Fruit fly (Drosophila melanogaster) whole organism, embryonic: ENCODE measurements around the gene Z600.

ENCODE experiments used
- Bdp1 ChIP-seq: fragments of 200-800 bp; sonication (Bioruptor generic); optimal IDR thresholded peaks from 3 replicates; lab custom pipeline; 2016; ENCODE audit warnings: missing biosample characterization, missing genetic modification characterization
- CG10431 ChIP-seq: fragments of 200-800 bp; sonication (Bioruptor generic); optimal IDR thresholded peaks from 3 replicates; lab custom pipeline; 2018; ENCODE audit warnings: missing biosample characterization, mild to moderate bottlenecking, missing genetic modification characterization
- CG1233 ChIP-seq: fragments of 200-800 bp; sonication (Bioruptor generic); optimal IDR thresholded peaks from 4 replicates; lab custom pipeline; 2018; ENCODE audit warnings: missing biosample characterization, mild to moderate bottlenecking, missing genetic modification characterization
- CG12659 ChIP-seq: fragments of 200-800 bp; sonication (Bioruptor generic); optimal IDR thresholded peaks from 3 replicates; lab custom pipeline; 2017; ENCODE audit warnings: mild to moderate bottlenecking, missing biosample characterization, missing genetic modification reagents, missing genetic modification characterization
- CG13287 ChIP-seq: fragments of 200-800 bp; sonication (Bioruptor generic); IDR thresholded peaks from 2 replicates; pipeline ENCODE4 v1.3.6; 2022; ENCODE audit warnings: missing biosample characterization, missing genetic modification characterization; ENCODE audit not compliant: partially characterized antibody
- CG13296 ChIP-seq: fragments of 200-800 bp; sonication (Bioruptor generic); optimal IDR thresholded peaks from 3 replicates; lab custom pipeline; 2018; ENCODE audit warnings: missing biosample characterization, mild to moderate bottlenecking, missing genetic modification characterization
- CG14014 ChIP-seq: fragments of 200-800 bp; sonication (Bioruptor generic); IDR thresholded peaks from 2 replicates; pipeline ENCODE4 v1.3.6; 2022; ENCODE audit warnings: missing biosample characterization, missing genetic modification characterization
- CG14710 ChIP-seq: fragments of 200-800 bp; sonication (Bioruptor generic); optimal IDR thresholded peaks from 3 replicates; lab custom pipeline; 2019; ENCODE audit warnings: missing biosample characterization, mild to moderate bottlenecking, missing genetic modification characterization, moderate library complexity
- CG17385 ChIP-seq: fragments of 200-800 bp; sonication (Bioruptor generic); optimal IDR thresholded peaks from 3 replicates; lab custom pipeline; 2018; ENCODE audit warnings: missing biosample characterization, mild to moderate bottlenecking, missing genetic modification characterization
- CG17829 ChIP-seq: fragments of 200-800 bp; optimal IDR thresholded peaks from 2 replicates; lab custom pipeline; 2019; ENCODE audit warnings: missing biosample characterization, mild to moderate bottlenecking, missing genetic modification characterization, moderate library complexity
- CG17912 ChIP-seq: fragments of 200-800 bp; sonication (Bioruptor generic); optimal IDR thresholded peaks from 2 replicates; lab custom pipeline; 2018; ENCODE audit warnings: missing biosample characterization, mild to moderate bottlenecking, missing genetic modification characterization
- CG2875 ChIP-seq: fragments of 200-800 bp; sonication (Bioruptor generic); optimal IDR thresholded peaks from 2 replicates; lab custom pipeline; 2017; ENCODE audit warnings: missing biosample characterization, mild to moderate bottlenecking, missing genetic modification characterization, missing genetic modification reagents
- CG2889 ChIP-seq: fragments of 200-800 bp; sonication (Bioruptor generic); IDR thresholded peaks from 3 replicates; pipeline ENCODE4 v1.3.6; 2022; ENCODE audit warnings: missing biosample characterization, missing genetic modification characterization
- CG32772 ChIP-seq: fragments of 200-800 bp; sonication (Bioruptor generic); IDR thresholded peaks from 2 replicates; pipeline ENCODE4 v1.3.6; 2022; ENCODE audit warnings: missing biosample characterization, missing genetic modification characterization
- CG6854 ChIP-seq: fragments of 200-800 bp; sonication (Bioruptor generic); optimal IDR thresholded peaks from 3 replicates; lab custom pipeline; 2017; ENCODE audit warnings: missing biosample characterization, mild to moderate bottlenecking, missing genetic modification characterization
- CG9609 ChIP-seq: fragments of 200-800 bp; sonication (Bioruptor generic); optimal IDR thresholded peaks from 3 replicates; lab custom pipeline; 2016; ENCODE audit warnings: missing biosample characterization, missing genetic modification characterization
- CG9797 ChIP-seq: fragments of 200-800 bp; sonication (Bioruptor generic); optimal IDR thresholded peaks from 3 replicates; lab custom pipeline; 2018; ENCODE audit warnings: missing biosample characterization, mild to moderate bottlenecking, missing genetic modification characterization
- Dad ChIP-seq: fragments of 200-800 bp; sonication (Bioruptor generic); optimal IDR thresholded peaks from 3 replicates; lab custom pipeline; 2016; ENCODE audit warnings: missing biosample characterization, missing genetic modification characterization
- E2f2 ChIP-seq: fragments of 200-800 bp; sonication (Bioruptor generic); IDR thresholded peaks from 2 replicates; pipeline ENCODE4 v1.3.6; 2022; ENCODE audit warnings: missing biosample characterization, missing genetic modification characterization
- Elba2 ChIP-seq: fragments of 200-800 bp; sonication (Bioruptor generic); optimal IDR thresholded peaks from 3 replicates; lab custom pipeline; 2016; ENCODE audit warnings: missing biosample characterization, missing genetic modification characterization
- H15 ChIP-seq: fragments of 200-800 bp; sonication (Bioruptor generic); IDR thresholded peaks from 3 replicates; pipeline ENCODE4 v1.3.6; 2022; ENCODE audit warnings: missing biosample characterization, missing genetic modification characterization
- Lim3 ChIP-seq: fragments of 200-800 bp; sonication (Bioruptor generic); IDR thresholded peaks from 2 replicates; pipeline ENCODE4 v1.3.6; 2022; ENCODE audit warnings: missing biosample characterization, missing genetic modification characterization
- MBD-R2 ChIP-seq: fragments of 200-800 bp; sonication (Bioruptor generic); IDR thresholded peaks from 2 replicates; pipeline ENCODE4 v1.3.6; 2022; ENCODE audit warnings: missing biosample characterization, missing genetic modification characterization
- Mad ChIP-seq: fragments of 200-800 bp; sonication (Bioruptor generic); optimal IDR thresholded peaks from 2 replicates; lab custom pipeline; 2016; ENCODE audit warnings: missing biosample characterization, missing genetic modification characterization
- Med ChIP-seq: fragments of 200-800 bp; sonication (Bioruptor generic); peaks from one replicate; lab custom pipeline; 2016; ENCODE audit warnings: missing biosample characterization, missing genetic modification characterization, mild to moderate bottlenecking, inconsistent platforms, moderate library complexity
- Myb ChIP-seq: fragments of 200-800 bp; sonication (Bioruptor generic); optimal IDR thresholded peaks from 2 replicates; lab custom pipeline; 2016; ENCODE audit warnings: missing biosample characterization, missing genetic modification characterization
- NC2β ChIP-seq: fragments of 200-800 bp; sonication (Bioruptor generic); optimal IDR thresholded peaks from 2 replicates; lab custom pipeline; 2016; ENCODE audit warnings: missing biosample characterization, missing genetic modification characterization
- Oli ChIP-seq: fragments of 200-800 bp; sonication (Bioruptor generic); optimal IDR thresholded peaks from 2 replicates; lab custom pipeline; 2018; ENCODE audit warnings: missing biosample characterization, mild to moderate bottlenecking, missing genetic modification characterization, moderate library complexity
- PHDP ChIP-seq: fragments of 200-800 bp; sonication (Bioruptor generic); optimal IDR thresholded peaks from 3 replicates; lab custom pipeline; 2018; ENCODE audit warnings: missing biosample characterization, mild to moderate bottlenecking, missing genetic modification characterization, moderate library complexity
- Ravus ChIP-seq: fragments of 200-800 bp; sonication (Bioruptor generic); IDR thresholded peaks from 2 replicates; pipeline ENCODE4 v1.3.6; 2022; ENCODE audit warnings: missing biosample characterization, missing genetic modification characterization
- Scr ChIP-seq: fragments of 200-800 bp; sonication (Bioruptor generic); IDR thresholded peaks from 2 replicates; pipeline ENCODE4 v1.3.6; 2022; ENCODE audit warnings: missing biosample characterization, missing genetic modification characterization; ENCODE audit not compliant: partially characterized antibody
- Tbp ChIP-seq: fragments of >200 bp; optimal IDR thresholded peaks from 2 replicates; lab custom pipeline; 2018; ENCODE audit warnings: missing biosample characterization, missing genetic modification characterization
- aop ChIP-seq: fragments of 200-800 bp; sonication (Bioruptor generic); IDR thresholded peaks from 2 replicates; pipeline ENCODE4 v1.3.6; 2022; ENCODE audit warnings: missing biosample characterization, missing genetic modification characterization
- corto ChIP-seq: fragments of 200-800 bp; sonication (Bioruptor generic); optimal IDR thresholded peaks from 2 replicates; lab custom pipeline; 2016; ENCODE audit warnings: missing biosample characterization, mild to moderate bottlenecking, missing genetic modification characterization, moderate library complexity
- dimm ChIP-seq: fragments of 200-800 bp; sonication (Bioruptor generic); IDR thresholded peaks from 2 replicates; pipeline ENCODE4 v1.3.6; 2022; ENCODE audit warnings: missing biosample characterization, missing genetic modification characterization
- exex ChIP-seq: fragments of 200-800 bp; sonication (Bioruptor generic); optimal IDR thresholded peaks from 4 replicates; lab custom pipeline; 2018; ENCODE audit warnings: missing biosample characterization, mild to moderate bottlenecking, missing genetic modification characterization, moderate library complexity
- fu2 ChIP-seq: fragments of 200-800 bp; sonication (Bioruptor generic); optimal IDR thresholded peaks from 2 replicates; lab custom pipeline; 2016; ENCODE audit warnings: missing biosample characterization, missing genetic modification characterization
- gce ChIP-seq: fragments of 200-800 bp; sonication (Bioruptor generic); IDR thresholded peaks from 3 replicates; pipeline ENCODE4 v1.3.6; 2022; ENCODE audit warnings: missing biosample characterization, missing genetic modification characterization
- gro ChIP-seq: fragments of 200-800 bp; sonication (Bioruptor generic); optimal IDR thresholded peaks from 2 replicates; lab custom pipeline; 2016; ENCODE audit warnings: missing biosample characterization, missing genetic modification characterization
- hbn ChIP-seq: fragments of 200-800 bp; sonication (Bioruptor generic); IDR thresholded peaks from 2 replicates; pipeline ENCODE4 v1.3.6; 2022; ENCODE audit warnings: missing biosample characterization, missing genetic modification characterization; ENCODE audit not compliant: partially characterized antibody
- insv ChIP-seq, 2 experiments: fragments of 200-800 bp; sonication (Bioruptor generic); optimal IDR thresholded peaks; 3 replicates each; lab custom pipeline; 2016 to 2018; ENCODE audit warnings: missing biosample characterization in 2 of 2, missing genetic modification characterization in 2 of 2
- klu ChIP-seq: fragments of 200-800 bp; sonication (Bioruptor generic); IDR thresholded peaks from 2 replicates; pipeline ENCODE4 v1.3.6; 2022; ENCODE audit warnings: missing biosample characterization, missing genetic modification characterization
- knrl ChIP-seq: fragments of 200-800 bp; sonication (Bioruptor generic); IDR thresholded peaks from 3 replicates; pipeline ENCODE4 v1.3.6; 2022; ENCODE audit warnings: missing biosample characterization, missing genetic modification characterization; ENCODE audit not compliant: partially characterized antibody
- mirr ChIP-seq: fragments of 200-800 bp; sonication (Bioruptor generic); optimal IDR thresholded peaks from 3 replicates; lab custom pipeline; 2018; ENCODE audit warnings: missing biosample characterization, mild to moderate bottlenecking, missing genetic modification characterization
- p53 ChIP-seq: fragments of 200-800 bp; sonication (Bioruptor generic); optimal IDR thresholded peaks from 2 replicates; lab custom pipeline; 2016; ENCODE audit warnings: missing biosample characterization, missing genetic modification characterization
- psq ChIP-seq: fragments of 200-800 bp; sonication (Bioruptor generic); optimal IDR thresholded peaks from 2 replicates; lab custom pipeline; 2017; ENCODE audit warnings: missing biosample characterization, missing genetic modification characterization
- seq ChIP-seq: fragments of 200-800 bp; sonication (Bioruptor generic); IDR thresholded peaks from 2 replicates; pipeline ENCODE4 v1.3.6; 2022; ENCODE audit warnings: missing biosample characterization, missing genetic modification characterization
- ssp ChIP-seq: fragments of 200-800 bp; sonication (Bioruptor generic); IDR thresholded peaks from 2 replicates; pipeline ENCODE4 v1.3.6; 2022; ENCODE audit warnings: missing biosample characterization, missing genetic modification characterization
- tin ChIP-seq: fragments of 200-800 bp; sonication (Bioruptor generic); optimal IDR thresholded peaks from 3 replicates; lab custom pipeline; 2016; ENCODE audit warnings: missing biosample characterization, missing genetic modification characterization
- tna ChIP-seq: fragments of 200-800 bp; sonication (Bioruptor generic); IDR thresholded peaks from 2 replicates; pipeline ENCODE4 v1.3.6; 2022; ENCODE audit warnings: missing biosample characterization, missing genetic modification characterization; ENCODE audit not compliant: partially characterized antibody
- unc-4 ChIP-seq: fragments of 200-800 bp; sonication (Bioruptor generic); IDR thresholded peaks from 2 replicates; pipeline ENCODE4 v1.3.6; 2022; ENCODE audit warnings: missing biosample characterization, missing genetic modification characterization; ENCODE audit not compliant: partially characterized antibody
- wdn ChIP-seq: fragments of 200-800 bp; sonication (Bioruptor generic); IDR thresholded peaks from 2 replicates; pipeline ENCODE4 v1.3.6; 2022; ENCODE audit warnings: missing biosample characterization, missing genetic modification characterization

The Z600 gene

dm6 chr3L:15504687-15505086 lies 4.2 kb upstream of the Z600 start, which contains the start of gene CG7857 (continued):
- no peak for TF ChIP-seq CG17912 (GFP tag; lab: Kevin White, UChicago)
- no peak for TF ChIP-seq hbn (GFP tag; lab: Robert Waterston, UW)
- no peak for TF ChIP-seq fu2 (GFP tag; lab: Kevin White, UChicago)
- TF ChIP-seq CG2889, result no peak
- TF ChIP-seq Dad (GFP tag; lab: Kevin White, UChicago), result no peak
- TF ChIP-seq tna (GFP tag; lab: Robert Waterston, UW), result no peak
- TF ChIP-seq p53, result no peak
- no peak for TF ChIP-seq seq (GFP tag; lab: Robert Waterston, UW)
- no peak for TF ChIP-seq Ravus (GFP tag; lab: Robert Waterston, UW)
- TF ChIP-seq CG12659 (GFP tag; lab: Kevin White, UChicago), result peak; percentile 5
- peak; percentile 58 for TF ChIP-seq CG9797 (GFP tag; lab: Kevin White, UChicago)
- TF ChIP-seq gce (GFP tag; lab: Robert Waterston, UW), result no peak
- TF ChIP-seq corto (GFP tag; lab: Kevin White, UChicago), result no peak
- TF ChIP-seq dimm (GFP tag; lab: Robert Waterston, UW), result no peak
- no peak for TF ChIP-seq klu (GFP tag; lab: Robert Waterston, UW)
- no peak for TF ChIP-seq CG17829 (tag; lab: Kevin White, UChicago)
- no peak for TF ChIP-seq insv (GFP tag; optimal IDR thresholded peaks at IDR 0.05; lab: Kevin White, UChicago)
- 0 out of 2 replicates have a peak, but pooled peaks have one; percentile 22 for TF ChIP-seq Scr
- no peak for TF ChIP-seq CG17385
- TF ChIP-seq MBD-R2, result peak; percentile 63
- no peak for TF ChIP-seq CG13296 (GFP tag; lab: Kevin White, UChicago)
- peak; percentile 31; the same call in 1 of the 2 replicates for TF ChIP-seq CG13287
- TF ChIP-seq H15 (GFP tag; lab: Robert Waterston, UW), result no peak
- no peak for TF ChIP-seq NC2β
- no peak for TF ChIP-seq PHDP (tag; lab: Kevin White, UChicago)
- TF ChIP-seq E2f2 (GFP tag; lab: Robert Waterston, UW), result peak; percentile 81
- peak; percentile 43 for TF ChIP-seq Myb (GFP tag; lab: Kevin White, UChicago)
- TF ChIP-seq CG1233 (GFP tag; lab: Kevin White, UChicago), result no peak
- peak; percentile 64 for TF ChIP-seq CG14710 (tag; lab: Kevin White, UChicago)
- no peak for TF ChIP-seq Mad
- no peak for TF ChIP-seq Lim3 (GFP tag; lab: Robert Waterston, UW)
- TF ChIP-seq tin (GFP tag; lab: Kevin White, UChicago), result no peak

- TF ChIP-seq aop (GFP tag; lab: Robert Waterston, UW) (no peak), ssp (GFP tag; lab: Robert Waterston, UW) (no peak), CG2875 (no peak), CG9609 (GFP tag; lab: Kevin White, UChicago) (no peak), unc-4 (GFP tag; lab: Robert Waterston, UW) (no peak), exex (tag; lab: Kevin White, UChicago) (peak; percentile 25), Elba2 (GFP tag; lab: Kevin White, UChicago) (no peak), Oli (no peak), Bdp1 (no peak), knrl (GFP tag; lab: Robert Waterston, UW) (no peak), Tbp (GFP tag; lab: Kevin White, UChicago) (no peak), CG6854 (GFP tag; lab: Kevin White, UChicago) (no peak), CG14014 (GFP tag; lab: Robert Waterston, UW) (no peak), Med (peak; percentile 21), mirr (GFP tag; lab: Kevin White, UChicago) (peak; percentile 8), gro (no peak), CG32772 (no peak), CG10431 (GFP tag; lab: Kevin White, UChicago) (no peak), wdn (GFP tag; lab: Robert Waterston, UW) (no peak), psq (GFP tag; lab: Kevin White, UChicago) (no peak)
Observed at dm6 chr3L:15506174-15506926, 2.5 kb upstream of the Z600 start.
